Fruit fly (Drosophila melanogaster): Measurements from ENCODE around the gene CG14147.

- TF ChIP-seq CG34406 (GFP tag; optimal IDR thresholded peaks at IDR 0.05) (no peak), CG6854 (GFP tag; optimal IDR thresholded peaks at IDR 0.05) (no peak), CG11902 (GFP tag; optimal IDR thresholded peaks at IDR 0.05) (no peak), CG10631 (GFP tag; optimal IDR thresholded peaks at IDR 0.05) (no peak), dsx (GFP tag; optimal IDR thresholded peaks at IDR 0.05; ENCODE audit: poor library complexity, severe bottlenecking) (no peak)
These were observed 29.3 kb downstream of the CG14147 start for dm6 chr3L:11001719-11002118.

Data from whole organism, prepupa.